Worm (Caenorhabditis elegans) whole organism, young adult: ENCODE results near the gene spex-3.

Experiments used
- C06A6.2 ChIP-seq: fragments of 200-800 bp; sonication (Bioruptor generic); conservative IDR thresholded peaks from 2 replicates; pipeline ENCODE4 v1.3.6; 2022; ENCODE audit warnings: missing genetic modification characterization, missing compliant biosample characterization
- C17E4.6 ChIP-seq: fragments of 200-800 bp; sonication (Bioruptor generic); IDR thresholded peaks from 2 replicates; pipeline ENCODE4 v1.3.6; 2022; ENCODE audit warnings: missing genetic modification reagents, missing genetic modification characterization, missing compliant biosample characterization
- D2030.7 ChIP-seq: fragments of 200-800 bp; sonication (Bioruptor generic); IDR thresholded peaks from 2 replicates; pipeline ENCODE4 v1.3.6; 2022; ENCODE audit warnings: missing genetic modification reagents, missing genetic modification characterization, missing compliant biosample characterization
- F23B12.7 ChIP-seq: sonication (generic microtip); optimal IDR thresholded peaks from 2 replicates; lab custom pipeline; 2017; ENCODE audit warnings: missing genetic modification characterization, mild to moderate bottlenecking, missing compliant biosample characterization, antibody characterized with exemption, moderate library complexity; ENCODE audit not compliant: insufficient read depth
- F33H1.4 ChIP-seq: fragments of 200-800 bp; sonication (Bioruptor generic); IDR thresholded peaks from 2 replicates; pipeline ENCODE4 v1.3.6; 2022; ENCODE audit warnings: missing genetic modification reagents, missing genetic modification characterization, missing compliant biosample characterization
- F37B4.10 ChIP-seq: fragments of 200-800 bp; sonication (Bioruptor generic); IDR thresholded peaks from 2 replicates; pipeline ENCODE4 v1.3.6; 2022; ENCODE audit warnings: missing genetic modification characterization, missing compliant biosample characterization
- Y53G8AR.9 ChIP-seq: fragments of 200-800 bp; sonication (Bioruptor generic); conservative IDR thresholded peaks from 2 replicates; pipeline ENCODE4 v1.3.6; 2022; ENCODE audit warnings: missing genetic modification reagents, missing genetic modification characterization, missing compliant biosample characterization
- Y95B8A.8 ChIP-seq: fragments of 200-800 bp; sonication (Bioruptor generic); IDR thresholded peaks from 2 replicates; pipeline ENCODE4 v1.3.6; 2022; ENCODE audit warnings: missing genetic modification reagents, missing genetic modification characterization, missing compliant biosample characterization
- aptf-2 ChIP-seq: fragments of 200-800 bp; sonication (Bioruptor generic); conservative IDR thresholded peaks from 2 replicates; pipeline ENCODE4 v1.3.6; 2022; ENCODE audit warnings: missing genetic modification reagents, missing genetic modification characterization, missing compliant biosample characterization
- aptf-3 ChIP-seq: fragments of 200-800 bp; sonication (Bioruptor generic); IDR thresholded peaks from 2 replicates; pipeline ENCODE4 v1.3.6; 2022; ENCODE audit warnings: missing genetic modification characterization, missing compliant biosample characterization
- atf-7 ChIP-seq: sonication (generic microtip); optimal IDR thresholded peaks from 2 replicates; lab custom pipeline; 2017; ENCODE audit warnings: mild to moderate bottlenecking, missing genetic modification characterization, missing compliant biosample characterization
- attf-3 ChIP-seq: fragments of 200-800 bp; sonication (Bioruptor generic); conservative IDR thresholded peaks from 2 replicates; pipeline ENCODE4 v1.3.6; 2022; ENCODE audit warnings: missing genetic modification reagents, missing genetic modification characterization, missing compliant biosample characterization
- ceh-40 ChIP-seq: fragments of 200-800 bp; sonication (Bioruptor generic); IDR thresholded peaks from 2 replicates; pipeline ENCODE4 v1.3.6; 2022; ENCODE audit warnings: missing genetic modification characterization, missing compliant biosample characterization
- chd-7 ChIP-seq: sonication (generic microtip); optimal IDR thresholded peaks from 2 replicates; lab custom pipeline; 2016; ENCODE audit warnings: mild to moderate bottlenecking, missing genetic modification characterization, moderate library complexity, missing compliant biosample characterization
- dox-1 ChIP-seq: fragments of 200-800 bp; sonication (Bioruptor generic); IDR thresholded peaks from 2 replicates; pipeline ENCODE4 v1.3.6; 2022; ENCODE audit warnings: missing genetic modification reagents, missing genetic modification characterization, missing compliant biosample characterization
- dpff-1 ChIP-seq: sonication (generic microtip); optimal IDR thresholded peaks from 2 replicates; lab custom pipeline; 2017; ENCODE audit warnings: mild to moderate bottlenecking, missing genetic modification characterization, missing compliant biosample characterization
- egrh-3 ChIP-seq: fragments of 200-800 bp; sonication (Bioruptor generic); IDR thresholded peaks from 2 replicates; pipeline ENCODE4 v1.3.6; 2022; ENCODE audit warnings: missing genetic modification reagents, missing genetic modification characterization, missing compliant biosample characterization
- gei-17 ChIP-seq: fragments of 200-800 bp; sonication (Bioruptor generic); optimal IDR thresholded peaks from 2 replicates; lab custom pipeline; 2018; ENCODE audit warnings: mild to moderate bottlenecking, missing genetic modification characterization, missing compliant biosample characterization
- him-1 ChIP-seq: sonication (generic microtip); optimal IDR thresholded peaks from 2 replicates; lab custom pipeline; 2016; ENCODE audit warnings: missing genotype, missing genetic modification reagents, missing genetic modification characterization, missing compliant biosample characterization
- hlh-12 ChIP-seq: sonication (generic microtip); optimal IDR thresholded peaks from 2 replicates; lab custom pipeline; 2016; ENCODE audit warnings: missing genetic modification characterization, missing compliant biosample characterization
- hmg-20 ChIP-seq: fragments of 200-800 bp; sonication (Bioruptor generic); IDR thresholded peaks from 2 replicates; pipeline ENCODE4 v1.3.6; 2022; ENCODE audit warnings: missing genetic modification reagents, missing genetic modification characterization, missing compliant biosample characterization
- let-526 ChIP-seq: fragments of 200-800 bp; sonication (Bioruptor generic); IDR thresholded peaks from 2 replicates; pipeline ENCODE4 v1.3.6; 2022; ENCODE audit warnings: missing genetic modification reagents, missing genetic modification characterization, missing compliant biosample characterization
- lsy-27 ChIP-seq: sonication (generic microtip); optimal IDR thresholded peaks from 2 replicates; lab custom pipeline; 2017; ENCODE audit warnings: missing genetic modification characterization, mild to moderate bottlenecking, missing compliant biosample characterization, antibody characterized with exemption, missing genotype, borderline replicate concordance; ENCODE audit not compliant: insufficient read depth
- madf-3 ChIP-seq: fragments of 200-800 bp; sonication (Bioruptor generic); IDR thresholded peaks from 2 replicates; pipeline ENCODE4 v1.3.6; 2022; ENCODE audit warnings: missing genetic modification reagents, missing genetic modification characterization, missing compliant biosample characterization
- mcd-1 ChIP-seq: fragments of 200-800 bp; sonication (Bioruptor generic); IDR thresholded peaks from 2 replicates; pipeline ENCODE4 v1.3.6; 2022; ENCODE audit warnings: missing genetic modification reagents, missing genetic modification characterization, missing compliant biosample characterization
- nfyb-1 ChIP-seq: fragments of 200-800 bp; sonication (Bioruptor generic); IDR thresholded peaks from 2 replicates; pipeline ENCODE4 v1.3.6; 2022; ENCODE audit warnings: missing genetic modification reagents, missing genetic modification characterization, missing compliant biosample characterization
- nhr-27 ChIP-seq: fragments of 200-800 bp; sonication (Bioruptor generic); optimal IDR thresholded peaks from 2 replicates; lab custom pipeline; 2018; ENCODE audit warnings: mild to moderate bottlenecking, missing genetic modification characterization, moderate library complexity, missing compliant biosample characterization
- rcor-1 ChIP-seq: fragments of 200-800 bp; sonication (Bioruptor generic); IDR thresholded peaks from 2 replicates; pipeline ENCODE4 v1.3.6; 2022; ENCODE audit warnings: missing genetic modification reagents, missing genetic modification characterization, missing compliant biosample characterization
- repo-1 ChIP-seq: sonication (generic microtip); optimal IDR thresholded peaks from 2 replicates; lab custom pipeline; 2017; ENCODE audit warnings: mild to moderate bottlenecking, missing genetic modification characterization, missing compliant biosample characterization
- rpc-1 ChIP-seq, 2 experiments: fragments of 150-350 bp in 1 of 2; sonication (generic microtip) in 1 of 2; optimal IDR thresholded peaks; 2 replicates each; lab custom pipeline; 2014 to 2018; ENCODE audit warnings: missing biosample characterization in 1 of 2, missing genetic modification characterization in 1 of 2, missing genetic modification reagents in 1 of 2, missing genotype in 1 of 2
- snpc-1.1 ChIP-seq: sonication (generic microtip); optimal IDR thresholded peaks from 2 replicates; lab custom pipeline; 2017; ENCODE audit warnings: missing genetic modification characterization, mild to moderate bottlenecking, missing compliant biosample characterization, antibody characterized with exemption, moderate library complexity, missing genotype, missing genetic modification reagents; ENCODE audit not compliant: insufficient read depth
- snpc-3.4 ChIP-seq: sonication (generic microtip); optimal IDR thresholded peaks from 2 replicates; lab custom pipeline; 2017; ENCODE audit warnings: missing genetic modification characterization, mild to moderate bottlenecking, missing compliant biosample characterization, antibody characterized with exemption, moderate library complexity, missing genotype, missing genetic modification reagents
- xnd-1 ChIP-seq: sonication (generic microtip); optimal IDR thresholded peaks from 2 replicates; lab custom pipeline; 2016; ENCODE audit warnings: missing genotype, missing genetic modification reagents, missing genetic modification characterization, missing compliant biosample characterization
- zfh-2 ChIP-seq: fragments of 200-800 bp; sonication (Bioruptor generic); conservative IDR thresholded peaks from 2 replicates; pipeline ENCODE4 v1.3.6; 2022; ENCODE audit warnings: missing genetic modification reagents, missing genetic modification characterization, missing compliant biosample characterization
- zim-3 ChIP-seq: sonication (generic microtip); optimal IDR thresholded peaks from 2 replicates; lab custom pipeline; 2017; ENCODE audit warnings: mild to moderate bottlenecking, missing genetic modification characterization, moderate library complexity, missing compliant biosample characterization
- ztf-18 ChIP-seq: sonication (generic microtip); optimal IDR thresholded peaks from 2 replicates; lab custom pipeline; 2016; ENCODE audit warnings: missing genotype, mild to moderate bottlenecking, missing genetic modification characterization, missing compliant biosample characterization
- ztf-22 ChIP-seq: fragments of 200-800 bp; sonication (Bioruptor generic); optimal IDR thresholded peaks from 2 replicates; lab custom pipeline; 2018; ENCODE audit warnings: mild to moderate bottlenecking, missing genetic modification characterization, moderate library complexity, missing compliant biosample characterization

Gene spex-3

ce11 chrIII:1665373-1665772 lies 36.9 kb downstream of the spex-3 start:
- no peak for TF ChIP-seq madf-3 (GFP tag; lab: Robert Waterston, UW)
- TF ChIP-seq aptf-2 (GFP tag; lab: Robert Waterston, UW) = no peak
- TF ChIP-seq him-1 (tag; lab: Kevin White, UChicago) = no peak
- TF ChIP-seq ztf-18 (tag; lab: Kevin White, UChicago) = no peak
- TF ChIP-seq ztf-22 (GFP tag; lab: Kevin White, UChicago) = no peak
- TF ChIP-seq aptf-3 (GFP tag; lab: Robert Waterston, UW) = no peak
- no peak for TF ChIP-seq rcor-1
- no peak for TF ChIP-seq nfyb-1 (GFP tag; lab: Robert Waterston, UW)
- TF ChIP-seq F37B4.10 (GFP tag; lab: Robert Waterston, UW) = no peak
- TF ChIP-seq let-526 = no peak
- TF ChIP-seq gei-17 (GFP tag; lab: Kevin White, UChicago) = no peak
- TF ChIP-seq snpc-1.1 = no peak
- TF ChIP-seq mcd-1 (GFP tag; lab: Robert Waterston, UW) = no peak
- TF ChIP-seq hlh-12 (tag; lab: Kevin White, UChicago) = no peak
- no peak for TF ChIP-seq nhr-27 (tag; lab: Kevin White, UChicago)
- TF ChIP-seq D2030.7 (GFP tag; lab: Robert Waterston, UW) = no peak
- TF ChIP-seq, all 124 proteins: peak for 0

- no peak for TF ChIP-seq zim-3
- TF ChIP-seq F23B12.7 (tag; lab: Kevin White, UChicago) = no peak
- no peak for TF ChIP-seq hlh-12 (tag; lab: Kevin White, UChicago)
- no peak for TF ChIP-seq snpc-3.4
- no peak for TF ChIP-seq repo-1 (tag; lab: Kevin White, UChicago)
- TF ChIP-seq C06A6.2 (GFP tag; lab: Robert Waterston, UW) = no peak
- no peak for TF ChIP-seq attf-3
- no peak for TF ChIP-seq hmg-20 (GFP tag; lab: Robert Waterston, UW)
- TF ChIP-seq Y95B8A.8 (GFP tag; lab: Robert Waterston, UW) = no peak
- TF ChIP-seq ztf-18 (tag; lab: Kevin White, UChicago) = no peak
- TF ChIP-seq egrh-3 (GFP tag; lab: Robert Waterston, UW) = peak; percentile 64; the same call in 1 of the 2 replicates
- TF ChIP-seq xnd-1 = no peak
- no peak for TF ChIP-seq rpc-1 (optimal IDR thresholded peaks at IDR 0.05; lab: Kevin White, UChicago)
- TF ChIP-seq rpc-1 (tag; optimal IDR thresholded peaks at IDR 0.05; lab: Kevin White, UChicago) = peak; percentile 11
- no peak for TF ChIP-seq atf-7 (tag; lab: Kevin White, UChicago)
- TF ChIP-seq zfh-2 (GFP tag; lab: Robert Waterston, UW) = peak; percentile 76
- no peak for TF ChIP-seq C17E4.6 (GFP tag; lab: Robert Waterston, UW)
- TF ChIP-seq ceh-40 (GFP tag; lab: Robert Waterston, UW) = no peak
- TF ChIP-seq lsy-27 (tag; lab: Kevin White, UChicago) = no peak
- TF ChIP-seq rcor-1 = no peak
- TF ChIP-seq dox-1 = no peak
- TF ChIP-seq dpff-1 = no peak
- no peak for TF ChIP-seq chd-7
- no peak for TF ChIP-seq Y53G8AR.9 (GFP tag; lab: Robert Waterston, UW)
- no peak for TF ChIP-seq F33H1.4 (GFP tag; lab: Robert Waterston, UW)
- TF ChIP-seq, all 124 proteins: peak for 3
These were observed 37.4 kb downstream of the spex-3 start, which contains the start of gene Y22D7AL.16 for ce11 chrIII:1664761-1665266. Gene Y22D7AL.16, minus strand, starts transcription at chrIII:1665216.
